Worm (Caenorhabditis elegans): ENCODE results near the gene unc-71.
A peak's percentile ranks its signal among the peaks of the same experiment; 100 is the strongest.

The unc-71 gene

ce11 chrIII:12904052-12904451, 12.5 kb upstream of the unc-71 start:
- TF ChIP-seq ceh-100 (GFP tag; IDR thresholded peaks at IDR 0.05) (no peak), F23B12.7 (tag; optimal IDR thresholded peaks at IDR 0.05; ENCODE audit: insufficient read depth) (no peak), let-607 (tag; optimal IDR thresholded peaks at IDR 0.05) (no peak), F10E7.11 (tag; optimal IDR thresholded peaks at IDR 0.05) (no peak)

ce11 chrIII:12894207-12894606, 2.7 kb upstream of the unc-71 start:
- no peak for TF ChIP-seq zim-3 (tag; optimal IDR thresholded peaks at IDR 0.05)
- TF ChIP-seq hlh-12 (tag; optimal IDR thresholded peaks at IDR 0.05): no peak
- no peak for TF ChIP-seq lin-40 (tag; optimal IDR thresholded peaks at IDR 0.05)
- TF ChIP-seq let-607 (tag; optimal IDR thresholded peaks at IDR 0.05): no peak
- TF ChIP-seq ztf-26 (tag; optimal IDR thresholded peaks at IDR 0.05): no peak
- no peak for TF ChIP-seq unc-130 (GFP tag; optimal IDR thresholded peaks at IDR 0.05)
- TF ChIP-seq mcd-1 (GFP tag; IDR thresholded peaks at IDR 0.05): no peak
- TF ChIP-seq sea-2 (GFP tag; IDR thresholded peaks at IDR 0.05): no peak
- no peak for TF ChIP-seq ztf-22 (GFP tag; optimal IDR thresholded peaks at IDR 0.05)
- TF ChIP-seq aptf-3 (GFP tag; IDR thresholded peaks at IDR 0.05): no peak

- TF ChIP-seq T07F8.4 (tag; optimal IDR thresholded peaks at IDR 0.05): no peak
- no peak for TF ChIP-seq attf-5 (GFP tag; optimal IDR thresholded peaks at IDR 0.05)
- TF ChIP-seq ztf-28 (GFP tag; IDR thresholded peaks at IDR 0.05): no peak
- TF ChIP-seq hsf-1 (GFP tag; IDR thresholded peaks at IDR 0.05): no peak
- no peak for TF ChIP-seq mes-4 (tag; optimal IDR thresholded peaks at IDR 0.05)
- TF ChIP-seq F37B4.10 (GFP tag; IDR thresholded peaks at IDR 0.05): no peak
- TF ChIP-seq ama-1 (optimal IDR thresholded peaks at IDR 0.05): no peak
- no peak for TF ChIP-seq ama-1 (GFP tag; optimal IDR thresholded peaks at IDR 0.05)
- TF ChIP-seq cebp-2 (GFP tag; IDR thresholded peaks at IDR 0.05): no peak
- no peak for TF ChIP-seq F49E8.2 (tag; optimal IDR thresholded peaks at IDR 0.05; ENCODE audit: insufficient read depth)
- TF ChIP-seq hmg-20 (GFP tag; IDR thresholded peaks at IDR 0.05): no peak
- no peak for TF ChIP-seq B0019.2 (GFP tag; conservative IDR thresholded peaks at IDR 0.05)
- no peak for TF ChIP-seq nhr-120 (GFP tag; IDR thresholded peaks at IDR 0.05)
Observed at ce11 chrIII:12892767-12893166, 1.2 kb upstream of the unc-71 start.

- peak; percentile 66 for TF ChIP-seq zfh-2 (GFP tag; conservative IDR thresholded peaks at IDR 0.05)
- no peak for TF ChIP-seq mes-4 (tag; optimal IDR thresholded peaks at IDR 0.05)
- TF ChIP-seq attf-3 (GFP tag; conservative IDR thresholded peaks at IDR 0.05): no peak
- TF ChIP-seq bed-1 (GFP tag; IDR thresholded peaks at IDR 0.05): 0 out of 2 replicates have a peak, but pooled peaks have one; percentile 67
- no peak for TF ChIP-seq rcor-1 (GFP tag; IDR thresholded peaks at IDR 0.05)
- TF ChIP-seq sptf-2 (GFP tag; optimal IDR thresholded peaks at IDR 0.05): no peak
- no peak for TF ChIP-seq F22D6.2 (tag; optimal IDR thresholded peaks at IDR 0.05)
- no peak for TF ChIP-seq madf-6 (GFP tag; IDR thresholded peaks at IDR 0.05)
Observed at ce11 chrIII:12885153-12885552, 6.4 kb downstream of the unc-71 start.

ce11 chrIII:12880704-12881103, 10.8 kb downstream of the unc-71 start:
- TF ChIP-seq F33H1.4 (GFP tag; IDR thresholded peaks at IDR 0.05) (peak; percentile 63), mcd-1 (GFP tag; IDR thresholded peaks at IDR 0.05) (no peak), hrde-1 (tag; optimal IDR thresholded peaks at IDR 0.05; ENCODE audit: borderline replicate concordance) (no peak), C06A6.2 (GFP tag; conservative IDR thresholded peaks at IDR 0.05) (no peak), madf-6 (GFP tag; IDR thresholded peaks at IDR 0.05) (peak; percentile 78), let-526 (GFP tag; IDR thresholded peaks at IDR 0.05) (no peak), him-1 (tag; optimal IDR thresholded peaks at IDR 0.05) (peak; percentile 37), ama-1 (optimal IDR thresholded peaks at IDR 0.05) (no peak), ama-1 (GFP tag; optimal IDR thresholded peaks at IDR 0.05) (peak in 1 of 2 experiments; percentile 8), xnd-1 (tag; optimal IDR thresholded peaks at IDR 0.05) (peak; percentile 64), aptf-2 (GFP tag; conservative IDR thresholded peaks at IDR 0.05) (0 out of 2 replicates have a peak, but pooled peaks have one; percentile 17), ceh-79 (tag; optimal IDR thresholded peaks at IDR 0.05) (no peak), madf-8 (GFP tag; conservative IDR thresholded peaks at IDR 0.05) (peak; percentile 69), ceh-58 (GFP tag; IDR thresholded peaks at IDR 0.05) (no peak), ets-4 (GFP tag; optimal IDR thresholded peaks at IDR 0.05) (no peak), ceh-91 (GFP tag; IDR thresholded peaks at IDR 0.05) (peak; percentile 61)

Data from whole organism, young adult.